Worm (Caenorhabditis elegans) whole organism, L1 larva: ENCODE measurements around the gene nhr-117.

ENCODE experiments used
- C04F5.9 ChIP-seq: sonication (generic microtip); optimal IDR thresholded peaks from 2 replicates; lab custom pipeline; 2016; ENCODE audit warnings: missing genetic modification characterization, missing compliant biosample characterization
- C34B4.2 ChIP-seq: sonication (generic microtip); optimal IDR thresholded peaks from 2 replicates; lab custom pipeline; 2017; ENCODE audit warnings: mild to moderate bottlenecking, missing genetic modification characterization, missing compliant biosample characterization
- Y116A8C.19 ChIP-seq: sonication (generic microtip); optimal IDR thresholded peaks from 2 replicates; lab custom pipeline; 2016; ENCODE audit warnings: missing compliant biosample characterization, missing genetic modification characterization, borderline replicate concordance
- alr-1 ChIP-seq: fragments of 200-800 bp; sonication (Bioruptor generic); optimal IDR thresholded peaks from 2 replicates; lab custom pipeline; 2018; ENCODE audit warnings: borderline replicate concordance, mild to moderate bottlenecking, missing genetic modification characterization, missing compliant biosample characterization
- aly-2 ChIP-seq: fragments of 150-350 bp; optimal IDR thresholded peaks from 2 replicates; lab custom pipeline; 2014; ENCODE audit warnings: missing biosample characterization, missing genetic modification characterization
- blmp-1 ChIP-seq: fragments of 150-350 bp; optimal IDR thresholded peaks from 2 replicates; lab custom pipeline; 2014; ENCODE audit warnings: missing biosample characterization, missing genetic modification characterization
- ceh-88 ChIP-seq: fragments of 200-800 bp; sonication (Bioruptor generic); IDR thresholded peaks from 2 replicates; pipeline ENCODE4 v1.3.6; 2022; ENCODE audit warnings: missing genetic modification characterization, missing compliant biosample characterization
- dsc-1 ChIP-seq: sonication (generic microtip); optimal IDR thresholded peaks from 2 replicates; lab custom pipeline; 2016; ENCODE audit warnings: mild to moderate bottlenecking, missing genetic modification characterization, missing compliant biosample characterization
- efl-1 ChIP-seq, 4 experiments: fragments of 150-350 bp; optimal IDR thresholded peaks in 3 of 4; peaks in 1 of 4; 1 replicate in 1 of 4; 2 replicates in 3 of 4; lab custom pipeline; 2014; ENCODE audit warnings: missing biosample characterization in 2 of 4, missing genetic modification characterization in 2 of 4, missing genetic modification reagents in 2 of 4
- egl-13 ChIP-seq: sonication (generic microtip); optimal IDR thresholded peaks from 2 replicates; lab custom pipeline; 2016; ENCODE audit warnings: missing genotype, missing genetic modification reagents, missing genetic modification characterization, missing compliant biosample characterization
- egl-27 ChIP-seq, 2 experiments: fragments of 150-350 bp in 1 of 2; sonication (generic microtip); optimal IDR thresholded peaks; 3 replicates each; lab custom pipeline; 2017 to 2018; ENCODE audit warnings: missing biosample characterization in 2 of 2, missing genetic modification characterization in 2 of 2, missing genetic modification reagents in 2 of 2
- elt-2 ChIP-seq: sonication (generic microtip); optimal IDR thresholded peaks from 2 replicates; lab custom pipeline; 2016; ENCODE audit warnings: missing genetic modification characterization, mild to moderate bottlenecking, inconsistent platforms, missing compliant biosample characterization, missing genetic modification reagents
- fkh-8 ChIP-seq: sonication (generic microtip); optimal IDR thresholded peaks from 2 replicates; lab custom pipeline; 2016; ENCODE audit warnings: mild to moderate bottlenecking, missing genetic modification characterization, missing compliant biosample characterization
- grh-1 ChIP-seq: fragments of 200-800 bp; sonication (Bioruptor generic); IDR thresholded peaks from 2 replicates; pipeline ENCODE4 v1.3.6; 2022; ENCODE audit warnings: missing genetic modification reagents, missing genetic modification characterization, missing compliant biosample characterization
- hpl-2 ChIP-seq: fragments of 150-350 bp; optimal IDR thresholded peaks from 2 replicates; lab custom pipeline; 2014; ENCODE audit warnings: missing biosample characterization, missing genetic modification reagents, missing genetic modification characterization
- irx-1 ChIP-seq: sonication (generic microtip); optimal IDR thresholded peaks from 2 replicates; lab custom pipeline; 2016; ENCODE audit warnings: missing genetic modification characterization, missing compliant biosample characterization
- jun-1 ChIP-seq: fragments of 150-350 bp; optimal IDR thresholded peaks from 2 replicates; lab custom pipeline; 2014; ENCODE audit warnings: missing biosample characterization, missing genetic modification reagents, missing genetic modification characterization
- lin-13 ChIP-seq: fragments of 150-350 bp; optimal IDR thresholded peaks from 2 replicates; lab custom pipeline; 2014; ENCODE audit warnings: missing biosample characterization, missing genetic modification reagents, missing genetic modification characterization
- lin-35 ChIP-seq, 2 experiments: fragments of 150-350 bp; optimal IDR thresholded peaks; 2 replicates each; lab custom pipeline; 2014; ENCODE audit warnings: missing biosample characterization in 2 of 2, missing genetic modification characterization in 2 of 2, missing genetic modification reagents in 2 of 2
- lin-39 ChIP-seq: fragments of 150-350 bp; optimal IDR thresholded peaks from 2 replicates; lab custom pipeline; 2014; ENCODE audit warnings: missing biosample characterization, missing genetic modification reagents, missing genetic modification characterization
- lsy-2 ChIP-seq, 2 experiments: fragments of 150-350 bp; optimal IDR thresholded peaks; 2 replicates each; lab custom pipeline; 2014; ENCODE audit warnings: missing biosample characterization in 2 of 2, missing genetic modification characterization in 2 of 2
- mab-9 ChIP-seq: fragments of 200-800 bp; sonication (Bioruptor generic); IDR thresholded peaks from 2 replicates; pipeline ENCODE4 v1.3.6; 2022; ENCODE audit warnings: missing genetic modification reagents, missing genetic modification characterization, missing compliant biosample characterization
- mef-2 ChIP-seq: fragments of 150-350 bp; optimal IDR thresholded peaks from 2 replicates; lab custom pipeline; 2014; ENCODE audit warnings: missing biosample characterization, missing genetic modification characterization
- nhr-11 ChIP-seq: fragments of 150-350 bp; optimal IDR thresholded peaks from 2 replicates; lab custom pipeline; 2014; ENCODE audit warnings: missing biosample characterization, missing genetic modification characterization
- nhr-237 ChIP-seq: fragments of 150-350 bp; optimal IDR thresholded peaks from 2 replicates; lab custom pipeline; 2014; ENCODE audit warnings: missing biosample characterization, missing genetic modification characterization
- nhr-47 ChIP-seq: sonication (generic microtip); optimal IDR thresholded peaks from 2 replicates; lab custom pipeline; 2016; ENCODE audit warnings: mild to moderate bottlenecking, missing genetic modification characterization, moderate library complexity, missing compliant biosample characterization
- nhr-85 ChIP-seq: sonication (generic microtip); peaks from one replicate; lab custom pipeline; 2016; ENCODE audit warnings: missing genetic modification characterization, inconsistent platforms, missing compliant biosample characterization
- nhr-90 ChIP-seq: sonication (generic microtip); optimal IDR thresholded peaks from 2 replicates; lab custom pipeline; 2016; ENCODE audit warnings: mild to moderate bottlenecking, missing genetic modification characterization, missing compliant biosample characterization; ENCODE audit not compliant: poor library complexity
- pax-3 ChIP-seq: fragments of 200-800 bp; sonication (Bioruptor generic); optimal IDR thresholded peaks from 2 replicates; lab custom pipeline; 2018; ENCODE audit warnings: mild to moderate bottlenecking, missing genetic modification characterization, moderate library complexity, missing compliant biosample characterization
- rnt-1 ChIP-seq: sonication (generic microtip); optimal IDR thresholded peaks from 2 replicates; lab custom pipeline; 2016; ENCODE audit warnings: mild to moderate bottlenecking, missing genetic modification characterization, moderate library complexity, missing compliant biosample characterization
- skn-1 ChIP-seq: fragments of 150-350 bp; optimal IDR thresholded peaks from 2 replicates; lab custom pipeline; 2014; ENCODE audit warnings: missing biosample characterization, missing genetic modification characterization
- snu-23 ChIP-seq: sonication (generic microtip); optimal IDR thresholded peaks from 2 replicates; lab custom pipeline; 2016; ENCODE audit warnings: missing genetic modification characterization, missing compliant biosample characterization
- tbx-2 ChIP-seq: sonication (generic microtip); optimal IDR thresholded peaks from 2 replicates; lab custom pipeline; 2016; ENCODE audit warnings: missing genetic modification characterization, missing compliant biosample characterization
- tlp-1 ChIP-seq: fragments of 150-350 bp; optimal IDR thresholded peaks from 2 replicates; lab custom pipeline; 2014; ENCODE audit warnings: missing biosample characterization, missing genetic modification characterization
- vab-15 ChIP-seq: sonication (generic microtip); optimal IDR thresholded peaks from 2 replicates; lab custom pipeline; 2017; ENCODE audit warnings: missing genotype, mild to moderate bottlenecking, missing genetic modification characterization, missing compliant biosample characterization

nhr-117 gene

DNA sequence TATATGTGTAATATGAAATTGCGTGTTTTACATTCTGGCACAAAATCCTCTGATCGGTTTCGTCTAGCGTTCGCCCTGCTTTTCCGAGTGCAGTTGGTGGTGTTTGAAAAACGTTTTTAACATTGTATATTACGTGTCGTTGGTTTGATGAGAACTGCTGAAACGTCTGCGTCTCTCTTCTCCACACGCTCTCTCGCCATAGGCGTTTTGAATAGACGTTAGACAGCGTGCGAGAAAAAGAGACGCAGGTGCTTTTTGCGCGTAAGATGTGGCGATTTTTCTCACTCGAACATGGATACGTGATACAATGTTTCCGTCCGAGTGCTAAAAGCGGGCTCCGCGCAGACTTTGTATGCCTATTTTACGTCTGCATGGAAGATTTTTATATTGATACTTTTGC, 783 bp downstream of the nhr-117 start:
- no peak for TF ChIP-seq dsc-1
- no peak for TF ChIP-seq hpl-2 (GFP tag; lab: Kevin White, UChicago)
- TF ChIP-seq lsy-2 (tag; optimal IDR thresholded peaks at IDR 0.05; lab: Kevin White, UChicago), result no peak
- no peak for TF ChIP-seq C34B4.2 (tag; lab: Kevin White, UChicago)
- TF ChIP-seq, all 84 proteins: peak for 0

DNA sequence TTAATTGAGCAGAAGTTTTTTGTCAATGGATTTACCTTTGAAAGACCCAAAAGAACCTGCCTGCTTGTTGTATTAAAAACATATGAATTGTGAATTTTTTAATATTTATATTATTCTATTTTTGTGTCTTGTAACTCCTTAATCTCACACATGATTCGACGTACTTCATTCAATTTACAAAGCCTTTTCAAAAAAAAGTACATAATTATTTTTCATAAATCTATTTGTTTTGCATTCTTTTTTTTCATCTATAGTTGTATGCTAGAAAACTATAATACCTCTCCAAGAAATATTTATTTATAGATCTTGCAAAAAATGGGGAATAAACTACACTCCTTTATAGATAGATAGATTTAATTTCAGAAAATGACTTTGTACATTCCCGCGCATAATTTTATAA, 2.6 kb downstream of the nhr-117 start, which contains the start of gene nhr-179:
TSS of gene nhr-179 (minus strand) at position 101 of the 400 bp plus-strand sequence.
- no peak for TF ChIP-seq rnt-1
- TF ChIP-seq blmp-1, result no peak
- no peak for TF ChIP-seq mef-2 (tag; lab: Kevin White, UChicago)
- TF ChIP-seq lin-39 (tag; lab: Kevin White, UChicago), result no peak
- TF ChIP-seq egl-13 (tag; lab: Kevin White, UChicago), result no peak
- TF ChIP-seq C04F5.9 (tag; lab: Kevin White, UChicago), result no peak
- no peak for TF ChIP-seq lin-13 (GFP tag; lab: Kevin White, UChicago)
- TF ChIP-seq pax-3 (tag; lab: Kevin White, UChicago), result no peak
- no peak for TF ChIP-seq tlp-1 (tag; lab: Kevin White, UChicago)
- no peak for TF ChIP-seq lin-35 (GFP tag; optimal IDR thresholded peaks at IDR 0.05; lab: Kevin White, UChicago)
- TF ChIP-seq nhr-11, result no peak
- TF ChIP-seq nhr-47 (tag; lab: Kevin White, UChicago), result no peak
- TF ChIP-seq vab-15 (tag; lab: Kevin White, UChicago), result no peak
- TF ChIP-seq skn-1, result no peak
- TF ChIP-seq ceh-88, result no peak
- TF ChIP-seq, all 84 proteins: peak for 0

ce11 chrV:1614726-1615125, 6.6 kb downstream of the nhr-117 start, which contains the start of gene srbc-41:
Gene srbc-41 (minus strand): TSS chrV:1614826.
- TF ChIP-seq dsc-1, result no peak
- no peak for TF ChIP-seq nhr-237 (tag; lab: Kevin White, UChicago)
- TF ChIP-seq aly-2 (tag; lab: Kevin White, UChicago), result no peak
- TF ChIP-seq nhr-90 (tag; lab: Kevin White, UChicago), result no peak
- no peak for TF ChIP-seq tbx-2 (tag; lab: Kevin White, UChicago)
- TF ChIP-seq irx-1 (tag; lab: Kevin White, UChicago), result no peak
- TF ChIP-seq, all 84 proteins: peak for 0

DNA sequence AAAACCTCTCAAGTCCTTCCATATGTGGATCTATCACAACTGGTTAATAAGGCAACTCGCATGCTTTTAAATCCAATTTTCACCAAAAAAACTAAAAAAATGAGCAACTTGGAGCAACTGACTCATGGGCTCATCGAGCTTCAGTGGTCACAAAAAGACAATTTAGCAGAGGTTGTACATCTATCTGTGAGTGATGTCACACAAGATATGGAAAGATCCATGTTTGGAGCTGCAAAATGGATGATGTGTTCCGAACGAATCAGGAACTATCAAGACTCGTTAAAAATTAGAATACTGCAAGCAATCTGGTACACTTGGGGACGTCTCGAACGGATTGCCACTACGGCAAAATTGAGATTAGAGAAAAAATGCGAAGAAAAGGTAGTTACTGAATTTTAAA, 9.8 kb downstream of the nhr-117 start:
- TF ChIP-seq grh-1 (no peak), efl-1 (optimal IDR thresholded peaks at IDR 0.05; lab: Kevin White, UChicago) (no peak), efl-1 (GFP tag; optimal IDR thresholded peaks at IDR 0.05 in 1 of 2; lab: Kevin White, UChicago) (no peak), nhr-90 (tag; lab: Kevin White, UChicago) (no peak), fkh-8 (tag; lab: Kevin White, UChicago) (no peak), egl-27 (tag; optimal IDR thresholded peaks at IDR 0.05; lab: Kevin White, UChicago) (no peak)
- TF ChIP-seq, all 84 proteins: peak for 0

- TF ChIP-seq mef-2 (tag; lab: Kevin White, UChicago), result no peak
- no peak for TF ChIP-seq mab-9 (GFP tag; lab: Robert Waterston, UW)
- TF ChIP-seq tlp-1 (tag; lab: Kevin White, UChicago), result no peak
- TF ChIP-seq alr-1, result no peak
- TF ChIP-seq lin-35 (GFP tag; optimal IDR thresholded peaks at IDR 0.05; lab: Kevin White, UChicago), result peak in 1 of 2 experiments; percentile 1
- peak; percentile 10 for TF ChIP-seq nhr-90 (tag; lab: Kevin White, UChicago)
- peak; percentile 19 for TF ChIP-seq snu-23 (GFP tag; lab: Kevin White, UChicago)
- peak; percentile 28 for TF ChIP-seq blmp-1
- TF ChIP-seq Y116A8C.19 (tag; lab: Kevin White, UChicago), result no peak
- peak; percentile 45 for TF ChIP-seq elt-2 (tag; lab: Kevin White, UChicago)
- peak; percentile 66 for TF ChIP-seq nhr-85 (tag; lab: Kevin White, UChicago)
- TF ChIP-seq jun-1 (tag; lab: Kevin White, UChicago), result no peak
Observed at ce11 chrV:1610097-1610496, 11.2 kb downstream of the nhr-117 start, which contains the start of gene nhr-177. Gene nhr-177 (plus strand): TSS chrV:1610263.
